Worm (Caenorhabditis elegans): ENCODE results near the gene nlp-14.

Gene nlp-14

ce11 chrX:8919323-8919722, at the start of gene nlp-14:
Gene nlp-14, minus strand, starts transcription at chrX:8919423.
- no peak for TF ChIP-seq unc-62 (GFP tag; optimal IDR thresholded peaks at IDR 0.05)

ce11 chrX:8963469-8963868, 44.2 kb upstream of the nlp-14 start:
- no peak for TF ChIP-seq unc-62 (GFP tag; optimal IDR thresholded peaks at IDR 0.05)

ce11 chrX:8961120-8961834, 42.1 kb upstream of the nlp-14 start, which contains the start of gene aexr-3:
Gene aexr-3, minus strand, starts transcription at chrX:8961170.
- no peak for TF ChIP-seq unc-62 (GFP tag; optimal IDR thresholded peaks at IDR 0.05)

ce11 chrX:8957974-8958373, 38.8 kb upstream of the nlp-14 start:
- TF ChIP-seq unc-62 (GFP tag; optimal IDR thresholded peaks at IDR 0.05) = no peak

ce11 chrX:8955808-8956207, 36.6 kb upstream of the nlp-14 start:
- no peak for TF ChIP-seq unc-62 (GFP tag; optimal IDR thresholded peaks at IDR 0.05)

- TF ChIP-seq unc-62 (GFP tag; optimal IDR thresholded peaks at IDR 0.05) = no peak
These were observed 33.8 kb upstream of the nlp-14 start for ce11 chrX:8953011-8953410.

- TF ChIP-seq unc-62 (GFP tag; optimal IDR thresholded peaks at IDR 0.05) = no peak
These were observed 32.8 kb upstream of the nlp-14 start for ce11 chrX:8952007-8952406.

- no peak for TF ChIP-seq unc-62 (GFP tag; optimal IDR thresholded peaks at IDR 0.05)
These were observed 31.3 kb upstream of the nlp-14 start, which contains the start of gene trk-1 for ce11 chrX:8950507-8951028. Gene trk-1, minus strand, starts transcription at chrX:8950978.

ce11 chrX:8945011-8945410, 25.8 kb upstream of the nlp-14 start:
- no peak for TF ChIP-seq unc-62 (GFP tag; optimal IDR thresholded peaks at IDR 0.05)

- TF ChIP-seq unc-62 (GFP tag; optimal IDR thresholded peaks at IDR 0.05) = no peak
These were observed 24.9 kb upstream of the nlp-14 start for ce11 chrX:8944078-8944477.

ce11 chrX:8940059-8940458, 20.8 kb upstream of the nlp-14 start, which contains the start of gene dylt-2:
Gene dylt-2, minus strand, starts transcription at chrX:8940159.
- TF ChIP-seq unc-62 (GFP tag; optimal IDR thresholded peaks at IDR 0.05) = no peak

ce11 chrX:8939389-8939788, 20.2 kb upstream of the nlp-14 start:
- TF ChIP-seq unc-62 (GFP tag; optimal IDR thresholded peaks at IDR 0.05) = no peak

ce11 chrX:8934988-8935387, 15.8 kb upstream of the nlp-14 start:
- TF ChIP-seq unc-62 (GFP tag; optimal IDR thresholded peaks at IDR 0.05) = no peak

ce11 chrX:8934246-8934645, 15.0 kb upstream of the nlp-14 start:
- no peak for TF ChIP-seq unc-62 (GFP tag; optimal IDR thresholded peaks at IDR 0.05)

ce11 chrX:8933508-8933907, 14.3 kb upstream of the nlp-14 start:
- TF ChIP-seq unc-62 (GFP tag; optimal IDR thresholded peaks at IDR 0.05) = no peak

- TF ChIP-seq unc-62 (GFP tag; optimal IDR thresholded peaks at IDR 0.05) = no peak
These were observed 13.2 kb upstream of the nlp-14 start for ce11 chrX:8932387-8932786.

ce11 chrX:8931647-8932046, 12.4 kb upstream of the nlp-14 start:
- no peak for TF ChIP-seq unc-62 (GFP tag; optimal IDR thresholded peaks at IDR 0.05)

- no peak for TF ChIP-seq unc-62 (GFP tag; optimal IDR thresholded peaks at IDR 0.05)
These were observed 11.7 kb upstream of the nlp-14 start, which contains the start of gene acs-22 for ce11 chrX:8930879-8931278. Gene acs-22, plus strand, starts transcription at chrX:8931179.
